Fruit fly (Drosophila melanogaster): ENCODE results near the gene CG32808.

Gene CG32808

DNA sequence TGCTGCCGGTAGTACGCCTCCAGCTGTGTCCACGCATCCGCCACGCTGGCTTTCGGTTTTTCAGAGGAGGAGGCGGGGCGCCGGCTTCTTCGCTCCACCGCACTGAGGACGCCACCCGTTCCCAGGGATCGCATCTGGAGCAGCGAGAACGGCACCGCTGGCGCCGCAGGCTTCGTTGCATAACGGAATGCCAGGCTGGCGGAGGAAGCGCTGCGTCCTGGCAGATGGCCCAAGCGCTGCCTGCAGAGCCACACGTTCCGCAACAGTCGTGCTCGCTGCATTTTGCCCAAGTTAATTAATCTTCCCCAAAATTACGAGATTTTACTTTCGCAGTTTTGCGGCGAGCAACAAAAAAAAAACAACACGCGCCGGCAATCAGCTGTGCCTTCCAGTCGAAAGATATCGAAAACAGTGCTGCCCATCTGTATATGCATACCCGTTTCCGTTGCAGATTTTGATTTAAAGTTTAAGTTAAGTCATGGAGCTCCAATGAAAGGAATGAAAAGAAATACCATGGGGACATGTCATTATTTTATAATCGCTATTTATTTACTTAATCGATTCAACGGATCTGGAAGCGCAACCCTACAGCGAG, 9.2 kb downstream of the CG32808 start, which contains the start of gene Lrpprc2:
Gene Lrpprc2 (minus strand): TSS at position 340 of the 595 bp plus-strand sequence.
- TF ChIP-seq Sox15 (GFP tag; optimal IDR thresholded peaks at IDR 0.05) (no peak), eg (GFP tag; IDR thresholded peaks at IDR 0.05) (0 out of 3 replicates have a peak, but pooled peaks have one; percentile 9), CG6808 (GFP tag; optimal IDR thresholded peaks at IDR 0.05) (peak; percentile 100)

DNA sequence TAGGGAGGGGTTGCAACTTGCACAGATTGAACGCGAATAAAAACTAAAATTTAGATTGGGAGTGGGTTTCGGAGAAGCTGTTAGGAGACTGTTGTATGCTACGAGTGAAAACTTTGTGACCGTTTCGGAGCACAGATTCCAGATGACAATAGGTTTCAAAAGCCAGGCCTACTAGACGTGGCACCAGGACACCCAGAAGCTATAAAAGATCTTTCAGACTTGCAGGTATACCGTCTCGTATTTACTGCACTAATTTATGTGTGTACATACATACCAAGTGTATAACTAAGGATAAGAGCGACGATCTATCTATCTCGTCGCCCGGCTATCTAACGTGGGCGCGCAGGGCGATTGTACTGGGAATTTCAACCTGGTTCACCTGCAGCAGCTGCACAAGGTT, 12.7 kb downstream of the CG32808 start, which contains the start of gene CG14785:
Gene CG14785 (minus strand): TSS at position 101 of the 400 bp plus-strand sequence.
- TF ChIP-seq ss (GFP tag; optimal IDR thresholded peaks at IDR 0.05): no peak
- no peak for TF ChIP-seq Hr39 (GFP tag; optimal IDR thresholded peaks at IDR 0.05)
- TF ChIP-seq CG15336 (GFP tag; IDR thresholded peaks at IDR 0.05): no peak
- no peak for TF ChIP-seq CG6163 (GFP tag; IDR thresholded peaks at IDR 0.05)

DNA sequence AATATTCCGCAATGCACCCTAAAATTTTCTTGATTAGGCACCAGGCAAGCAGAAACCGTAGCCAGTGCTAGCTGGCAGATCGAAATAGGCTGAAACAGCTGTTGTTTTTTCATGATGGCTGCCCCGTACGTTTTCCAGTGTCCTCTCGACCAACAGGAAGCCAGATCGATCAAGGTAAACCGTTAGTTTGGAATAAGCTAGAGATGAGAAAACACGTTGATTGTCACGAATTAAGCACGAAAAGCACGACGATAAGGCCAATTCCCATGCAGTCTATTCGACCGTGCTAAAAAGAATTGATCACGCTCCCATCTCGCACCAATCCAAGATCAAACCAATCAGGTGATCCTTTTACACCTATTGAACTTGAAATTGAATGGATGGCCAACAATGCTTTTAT, 14.8 kb downstream of the CG32808 start:
- no peak for TF ChIP-seq acj6 (GFP tag; optimal IDR thresholded peaks at IDR 0.05)
- TF ChIP-seq svp (GFP tag): peak; percentile 52

DNA sequence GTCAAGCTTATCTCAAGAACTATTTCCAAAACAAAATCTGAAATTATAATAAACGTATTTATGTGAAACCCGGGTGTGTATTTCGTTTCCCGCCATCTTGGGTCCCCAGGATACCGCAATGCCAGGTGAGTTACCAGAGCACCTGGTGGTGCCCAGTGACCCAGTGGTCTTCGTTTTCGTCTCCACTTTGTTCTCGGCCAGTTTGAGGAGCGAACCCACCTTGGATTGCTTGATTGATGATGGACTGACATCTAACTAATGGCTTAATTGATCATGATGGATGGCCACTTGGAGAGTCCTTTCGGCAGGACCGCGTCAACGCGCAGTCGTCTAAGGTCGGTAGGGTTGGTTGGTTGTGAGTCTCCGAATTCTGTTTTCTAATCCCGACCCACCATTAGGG, 17.5 kb downstream of the CG32808 start, which contains the start of gene Gr2a:
Gene Gr2a (plus strand): TSS at position 301 of the 400 bp plus-strand sequence.
- TF ChIP-seq Hr38 (GFP tag; optimal IDR thresholded peaks at IDR 0.05) (no peak), Gug (GFP tag; IDR thresholded peaks at IDR 0.05) (no peak), svp (GFP tag) (no peak), dac (GFP tag; optimal IDR thresholded peaks at IDR 0.05) (no peak), salr (GFP tag; optimal IDR thresholded peaks at IDR 0.05) (no peak), CG6792 (GFP tag; optimal IDR thresholded peaks at IDR 0.05) (no peak)
